Worm (Caenorhabditis elegans) whole organism, young adult: ENCODE results near the gene F58E2.2.

Source experiments
- C06A6.2 ChIP-seq: fragments of 200-800 bp; sonication (Bioruptor generic); conservative IDR thresholded peaks from 2 replicates; pipeline ENCODE4 v1.3.6; 2022; ENCODE audit warnings: missing genetic modification characterization, missing compliant biosample characterization
- C17E4.6 ChIP-seq: fragments of 200-800 bp; sonication (Bioruptor generic); IDR thresholded peaks from 2 replicates; pipeline ENCODE4 v1.3.6; 2022; ENCODE audit warnings: missing genetic modification reagents, missing genetic modification characterization, missing compliant biosample characterization
- F33H1.4 ChIP-seq: fragments of 200-800 bp; sonication (Bioruptor generic); IDR thresholded peaks from 2 replicates; pipeline ENCODE4 v1.3.6; 2022; ENCODE audit warnings: missing genetic modification reagents, missing genetic modification characterization, missing compliant biosample characterization
- F37B4.10 ChIP-seq: fragments of 200-800 bp; sonication (Bioruptor generic); IDR thresholded peaks from 2 replicates; pipeline ENCODE4 v1.3.6; 2022; ENCODE audit warnings: missing genetic modification characterization, missing compliant biosample characterization
- F55B11.4 ChIP-seq: sonication (generic microtip); optimal IDR thresholded peaks from 2 replicates; lab custom pipeline; 2016; ENCODE audit warnings: missing compliant biosample characterization, missing genetic modification characterization, borderline replicate concordance; ENCODE audit not compliant: insufficient read depth
- T26A5.8 ChIP-seq: sonication (generic microtip); optimal IDR thresholded peaks from 2 replicates; lab custom pipeline; 2016; ENCODE audit warnings: missing genetic modification characterization, missing compliant biosample characterization
- Y53G8AR.9 ChIP-seq: fragments of 200-800 bp; sonication (Bioruptor generic); conservative IDR thresholded peaks from 2 replicates; pipeline ENCODE4 v1.3.6; 2022; ENCODE audit warnings: missing genetic modification reagents, missing genetic modification characterization, missing compliant biosample characterization
- Y56A3A.18 ChIP-seq: fragments of 200-800 bp; sonication (Bioruptor generic); IDR thresholded peaks from 2 replicates; pipeline ENCODE4 v1.3.6; 2022; ENCODE audit warnings: missing genetic modification reagents, missing genetic modification characterization, missing compliant biosample characterization
- Y79H2A.3 ChIP-seq: fragments of 200-800 bp; sonication (Bioruptor generic); conservative IDR thresholded peaks from 2 replicates; pipeline ENCODE4 v1.3.6; 2022; ENCODE audit warnings: missing genetic modification reagents, missing genetic modification characterization, missing compliant biosample characterization
- ZK185.1 ChIP-seq: sonication (generic microtip); optimal IDR thresholded peaks from 2 replicates; lab custom pipeline; 2016; ENCODE audit warnings: mild to moderate bottlenecking, missing genetic modification characterization, missing compliant biosample characterization; ENCODE audit not compliant: poor library complexity, severe bottlenecking
- ama-1 ChIP-seq, 3 experiments: fragments of 150-350 bp in 1 of 3; sonication (generic microtip) in 2 of 3; optimal IDR thresholded peaks; 2 replicates each; lab custom pipeline; 2014 to 2018; ENCODE audit warnings: missing biosample characterization in 2 of 3, missing genetic modification characterization in 2 of 3, missing genetic modification reagents in 2 of 3
- aptf-2 ChIP-seq: fragments of 200-800 bp; sonication (Bioruptor generic); conservative IDR thresholded peaks from 2 replicates; pipeline ENCODE4 v1.3.6; 2022; ENCODE audit warnings: missing genetic modification reagents, missing genetic modification characterization, missing compliant biosample characterization
- aptf-3 ChIP-seq: fragments of 200-800 bp; sonication (Bioruptor generic); IDR thresholded peaks from 2 replicates; pipeline ENCODE4 v1.3.6; 2022; ENCODE audit warnings: missing genetic modification characterization, missing compliant biosample characterization
- athp-1 ChIP-seq: sonication (generic microtip); optimal IDR thresholded peaks from 2 replicates; lab custom pipeline; 2017; ENCODE audit warnings: mild to moderate bottlenecking, missing genetic modification characterization, missing compliant biosample characterization
- attf-3 ChIP-seq: fragments of 200-800 bp; sonication (Bioruptor generic); conservative IDR thresholded peaks from 2 replicates; pipeline ENCODE4 v1.3.6; 2022; ENCODE audit warnings: missing genetic modification reagents, missing genetic modification characterization, missing compliant biosample characterization
- bed-1 ChIP-seq: fragments of 200-800 bp; sonication (Bioruptor generic); IDR thresholded peaks from 2 replicates; pipeline ENCODE4 v1.3.6; 2022; ENCODE audit warnings: missing genetic modification reagents, missing genetic modification characterization, missing compliant biosample characterization
- cebp-1 ChIP-seq, 2 experiments: fragments of 200-800 bp in 1 of 2; sonication (Bioruptor generic) in 1 of 2; sonication (generic microtip) in 1 of 2; IDR thresholded peaks in 1 of 2; optimal IDR thresholded peaks in 1 of 2; 2 replicates each; pipeline versions ENCODE4 v1.3.6 to Lab custom; 2017 to 2022; ENCODE audit warnings: missing compliant biosample characterization in 2 of 2, missing genetic modification characterization in 2 of 2, mild to moderate bottlenecking in 1 of 2, missing genetic modification reagents in 1 of 2, moderate library complexity in 1 of 2
- cebp-2 ChIP-seq: fragments of 200-800 bp; sonication (Bioruptor generic); IDR thresholded peaks from 2 replicates; pipeline ENCODE4 v1.3.6; 2022; ENCODE audit warnings: missing genetic modification characterization, missing compliant biosample characterization
- chd-7 ChIP-seq: sonication (generic microtip); optimal IDR thresholded peaks from 2 replicates; lab custom pipeline; 2016; ENCODE audit warnings: mild to moderate bottlenecking, missing genetic modification characterization, moderate library complexity, missing compliant biosample characterization
- dpl-1 ChIP-seq: fragments of 150-350 bp; optimal IDR thresholded peaks from 2 replicates; lab custom pipeline; 2014; ENCODE audit warnings: missing biosample characterization, missing genetic modification reagents, missing genetic modification characterization
- ets-4 ChIP-seq: fragments of 200-800 bp; sonication (Bioruptor generic); optimal IDR thresholded peaks from 2 replicates; lab custom pipeline; 2018; ENCODE audit warnings: mild to moderate bottlenecking, missing genetic modification characterization, missing compliant biosample characterization
- fkh-3 ChIP-seq: sonication (generic microtip); optimal IDR thresholded peaks from 2 replicates; lab custom pipeline; 2016; ENCODE audit warnings: mild to moderate bottlenecking, missing genetic modification characterization, missing compliant biosample characterization
- hlh-12 ChIP-seq: sonication (generic microtip); optimal IDR thresholded peaks from 2 replicates; lab custom pipeline; 2016; ENCODE audit warnings: missing genetic modification characterization, missing compliant biosample characterization
- hmg-20 ChIP-seq: fragments of 200-800 bp; sonication (Bioruptor generic); IDR thresholded peaks from 2 replicates; pipeline ENCODE4 v1.3.6; 2022; ENCODE audit warnings: missing genetic modification reagents, missing genetic modification characterization, missing compliant biosample characterization
- lin-26 ChIP-seq: fragments of 200-800 bp; sonication (Bioruptor generic); IDR thresholded peaks from 2 replicates; pipeline ENCODE4 v1.3.6; 2022; ENCODE audit warnings: missing genetic modification reagents, missing genetic modification characterization, missing compliant biosample characterization
- mel-28 ChIP-seq: sonication (generic microtip); optimal IDR thresholded peaks from 2 replicates; lab custom pipeline; 2016; ENCODE audit warnings: borderline replicate concordance, mild to moderate bottlenecking, missing genetic modification characterization, missing compliant biosample characterization
- pha-4 ChIP-seq: fragments of 150-350 bp; sonication (generic microtip); optimal IDR thresholded peaks from 2 replicates; lab custom pipeline; 2014; ENCODE audit warnings: missing biosample characterization, missing genetic modification reagents, missing genetic modification characterization
- repo-1 ChIP-seq: sonication (generic microtip); optimal IDR thresholded peaks from 2 replicates; lab custom pipeline; 2017; ENCODE audit warnings: mild to moderate bottlenecking, missing genetic modification characterization, missing compliant biosample characterization
- rpc-1 ChIP-seq, 2 experiments: fragments of 150-350 bp in 1 of 2; sonication (generic microtip) in 1 of 2; optimal IDR thresholded peaks; 2 replicates each; lab custom pipeline; 2014 to 2018; ENCODE audit warnings: missing biosample characterization in 1 of 2, missing genetic modification characterization in 1 of 2, missing genetic modification reagents in 1 of 2, missing genotype in 1 of 2
- snpc-1.1 ChIP-seq: sonication (generic microtip); optimal IDR thresholded peaks from 2 replicates; lab custom pipeline; 2017; ENCODE audit warnings: missing genetic modification characterization, mild to moderate bottlenecking, missing compliant biosample characterization, antibody characterized with exemption, moderate library complexity, missing genotype, missing genetic modification reagents; ENCODE audit not compliant: insufficient read depth
- snpc-4 ChIP-seq, 5 experiments: fragments of 150-350 bp in 1 of 5; sonication (generic microtip) in 4 of 5; optimal IDR thresholded peaks; 2 replicates each; lab custom pipeline; 2014 to 2018; ENCODE audit warnings: missing genetic modification characterization in 5 of 5, missing biosample characterization in 3 of 5, antibody characterized with exemption in 2 of 5, mild to moderate bottlenecking in 2 of 5, missing compliant biosample characterization in 2 of 5, missing genotype in 2 of 5, moderate library complexity in 2 of 5, missing genetic modification reagents in 1 of 5
- tbp1 ChIP-seq: fragments of 200-800 bp; sonication (Bioruptor generic); optimal IDR thresholded peaks from 2 replicates; lab custom pipeline; 2018; ENCODE audit warnings: mild to moderate bottlenecking, missing genetic modification characterization, missing compliant biosample characterization
- unc-62 ChIP-seq: fragments of 150-350 bp; optimal IDR thresholded peaks from 2 replicates; lab custom pipeline; 2014; ENCODE audit warnings: missing biosample characterization, missing genetic modification reagents, missing genetic modification characterization
- xnd-1 ChIP-seq: sonication (generic microtip); optimal IDR thresholded peaks from 2 replicates; lab custom pipeline; 2016; ENCODE audit warnings: missing genotype, missing genetic modification reagents, missing genetic modification characterization, missing compliant biosample characterization
- zfh-2 ChIP-seq: fragments of 200-800 bp; sonication (Bioruptor generic); conservative IDR thresholded peaks from 2 replicates; pipeline ENCODE4 v1.3.6; 2022; ENCODE audit warnings: missing genetic modification reagents, missing genetic modification characterization, missing compliant biosample characterization
- zim-3 ChIP-seq: sonication (generic microtip); optimal IDR thresholded peaks from 2 replicates; lab custom pipeline; 2017; ENCODE audit warnings: mild to moderate bottlenecking, missing genetic modification characterization, moderate library complexity, missing compliant biosample characterization
- ztf-18 ChIP-seq: sonication (generic microtip); optimal IDR thresholded peaks from 2 replicates; lab custom pipeline; 2016; ENCODE audit warnings: missing genotype, mild to moderate bottlenecking, missing genetic modification characterization, missing compliant biosample characterization
- ztf-25 ChIP-seq: fragments of 200-800 bp; sonication (Bioruptor generic); IDR thresholded peaks from 2 replicates; pipeline ENCODE4 v1.3.6; 2022; ENCODE audit warnings: missing genetic modification reagents, missing genetic modification characterization, missing compliant biosample characterization
- ztf-3 ChIP-seq: fragments of 200-800 bp; sonication (Bioruptor generic); optimal IDR thresholded peaks from 2 replicates; lab custom pipeline; 2018; ENCODE audit warnings: mild to moderate bottlenecking, missing genetic modification characterization, missing compliant biosample characterization

Gene F58E2.2

DNA sequence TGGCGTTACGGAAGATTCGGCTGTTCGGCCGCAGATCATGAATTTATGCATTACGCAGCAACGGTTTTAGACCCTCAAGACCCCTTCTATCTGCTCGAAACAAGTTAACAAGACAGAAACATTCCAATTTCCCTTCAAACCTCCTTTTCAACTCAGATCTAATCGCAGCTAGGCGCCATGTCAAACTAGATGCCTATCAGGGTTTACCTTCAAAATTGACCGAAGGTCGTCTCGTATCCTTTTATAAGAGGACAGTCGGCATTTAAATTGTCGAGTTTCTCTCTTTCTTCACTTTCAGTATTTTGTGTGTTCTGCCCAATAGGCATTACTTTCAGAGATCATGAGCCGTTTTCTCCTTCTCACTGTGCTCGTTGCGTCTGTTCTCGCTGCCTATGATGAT, 31.8 kb upstream of the F58E2.2 start, which contains the start of gene grd-13:
TSS of gene grd-13 (plus strand) at position 291 of the 400 bp plus-strand sequence.
- TF ChIP-seq chd-7 (tag; lab: Kevin White, UChicago) (no peak), bed-1 (GFP tag; lab: Robert Waterston, UW) (no peak), hmg-20 (no peak), F37B4.10 (GFP tag; lab: Robert Waterston, UW) (no peak), lin-26 (GFP tag; lab: Robert Waterston, UW) (no peak), T26A5.8 (tag; lab: Kevin White, UChicago) (no peak), xnd-1 (tag; lab: Kevin White, UChicago) (no peak), ztf-3 (GFP tag; lab: Kevin White, UChicago) (no peak), hlh-12 (tag; lab: Kevin White, UChicago) (no peak)

DNA sequence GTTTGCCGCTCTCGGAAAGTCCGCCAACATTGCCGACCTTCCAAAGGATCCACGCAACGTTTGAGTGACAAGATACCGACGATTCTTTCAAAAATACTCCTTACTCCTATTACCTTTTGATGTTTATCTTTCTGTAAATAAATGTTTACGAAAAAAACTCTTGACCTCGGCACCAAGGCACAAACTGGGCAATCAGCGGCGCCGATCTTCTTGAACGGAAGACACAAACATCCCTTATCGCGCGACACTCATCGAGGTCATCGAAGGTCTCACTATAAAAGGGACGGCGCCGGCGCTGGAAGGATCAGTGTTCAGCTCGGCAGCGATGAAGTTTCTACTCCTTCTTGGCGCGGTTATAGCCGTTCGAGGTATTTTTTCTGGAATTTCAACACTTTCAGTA, 30.5 kb upstream of the F58E2.2 start, which contains the start of gene grd-3:
TSS of gene grd-3 (plus strand) at position 302 of the 400 bp plus-strand sequence.
- TF ChIP-seq aptf-2 (GFP tag; lab: Robert Waterston, UW), result no peak
- TF ChIP-seq zfh-2 (GFP tag; lab: Robert Waterston, UW), result 0 out of 2 replicates have a peak, but pooled peaks have one; percentile 5
- TF ChIP-seq, all 124 proteins: peak for 1

- no peak for TF ChIP-seq hmg-20
- no peak for TF ChIP-seq ets-4 (GFP tag; lab: Kevin White, UChicago)
- TF ChIP-seq pha-4 (tag; lab: Kevin White, UChicago), result no peak
- no peak for TF ChIP-seq ztf-25
- no peak for TF ChIP-seq unc-62 (GFP tag; lab: Kevin White, UChicago)
- TF ChIP-seq zim-3 (tag; lab: Kevin White, UChicago), result no peak
- no peak for TF ChIP-seq rpc-1 (optimal IDR thresholded peaks at IDR 0.05; lab: Kevin White, UChicago)
- no peak for TF ChIP-seq rpc-1 (tag; optimal IDR thresholded peaks at IDR 0.05; lab: Kevin White, UChicago)
- TF ChIP-seq F33H1.4, result no peak
Measured at ce11 chrIV:3440848-3441247, 29.0 kb upstream of the F58E2.2 start, which contains the start of gene grd-10. TSS of gene grd-10 (plus strand) at chrIV:3441055.

DNA sequence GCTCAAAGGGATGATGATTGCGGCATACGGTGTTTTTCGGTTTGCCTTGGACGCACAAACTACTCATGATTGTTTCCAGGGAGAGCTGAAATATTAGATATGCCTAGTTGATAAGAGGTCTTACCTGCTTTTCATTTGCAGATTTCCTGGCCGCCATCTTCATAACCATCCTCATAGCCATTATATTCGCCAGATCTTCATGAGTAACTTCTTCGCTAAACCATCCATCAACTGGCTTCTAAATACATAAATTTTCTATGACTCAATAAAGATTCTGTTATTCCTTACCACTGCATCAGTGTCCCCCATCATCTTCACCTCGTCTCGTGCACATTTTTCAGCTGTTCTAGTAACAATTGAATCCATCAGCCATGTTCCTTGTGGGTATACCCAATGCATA, 27.3 kb upstream of the F58E2.2 start:
- TF ChIP-seq ztf-3 (GFP tag; lab: Kevin White, UChicago) (no peak), ama-1 (optimal IDR thresholded peaks at IDR 0.05; lab: Kevin White, UChicago) (no peak), ama-1 (GFP tag; optimal IDR thresholded peaks at IDR 0.05; lab: Kevin White, UChicago) (no peak), zim-3 (tag; lab: Kevin White, UChicago) (no peak), athp-1 (tag; lab: Kevin White, UChicago) (no peak), repo-1 (tag; lab: Kevin White, UChicago) (no peak), aptf-3 (GFP tag; lab: Robert Waterston, UW) (no peak), tbp1 (GFP tag; lab: Kevin White, UChicago) (no peak), C17E4.6 (GFP tag; lab: Robert Waterston, UW) (no peak), Y53G8AR.9 (GFP tag; lab: Robert Waterston, UW) (no peak), Y79H2A.3 (GFP tag; lab: Robert Waterston, UW) (no peak), snpc-4 (GFP tag; optimal IDR thresholded peaks at IDR 0.05; lab: Kevin White, UChicago) (no peak), snpc-4 (tag; optimal IDR thresholded peaks at IDR 0.05; lab: Kevin White, UChicago) (no peak), ZK185.1 (tag; lab: Kevin White, UChicago) (no peak)

ce11 chrIV:3444101-3444500, 25.7 kb upstream of the F58E2.2 start, which contains the start of gene F09D12.2:
TSS of gene F09D12.2 (minus strand) at chrIV:3444201.
- no peak for TF ChIP-seq ama-1 (optimal IDR thresholded peaks at IDR 0.05; lab: Kevin White, UChicago)
- no peak for TF ChIP-seq ama-1 (GFP tag; optimal IDR thresholded peaks at IDR 0.05; lab: Kevin White, UChicago)
- TF ChIP-seq ztf-18 (tag; lab: Kevin White, UChicago), result no peak
- TF ChIP-seq Y56A3A.18 (GFP tag; lab: Robert Waterston, UW), result no peak
- TF ChIP-seq cebp-1 (GFP tag; IDR thresholded peaks at IDR 0.05; lab: Robert Waterston, UW), result no peak
- no peak for TF ChIP-seq cebp-1 (tag; optimal IDR thresholded peaks at IDR 0.05; lab: Kevin White, UChicago)
- no peak for TF ChIP-seq fkh-3 (tag; lab: Kevin White, UChicago)
- TF ChIP-seq mel-28 (tag; lab: Kevin White, UChicago), result no peak
- no peak for TF ChIP-seq zfh-2 (GFP tag; lab: Robert Waterston, UW)
- TF ChIP-seq snpc-1.1 (tag; lab: Kevin White, UChicago), result no peak
- no peak for TF ChIP-seq C06A6.2 (GFP tag; lab: Robert Waterston, UW)
- TF ChIP-seq cebp-2, result no peak
- TF ChIP-seq rpc-1 (optimal IDR thresholded peaks at IDR 0.05; lab: Kevin White, UChicago), result no peak
- TF ChIP-seq rpc-1 (tag; optimal IDR thresholded peaks at IDR 0.05; lab: Kevin White, UChicago), result no peak
- TF ChIP-seq F55B11.4, result no peak
- no peak for TF ChIP-seq tbp1 (GFP tag; lab: Kevin White, UChicago)
- TF ChIP-seq attf-3 (GFP tag; lab: Robert Waterston, UW), result no peak
- TF ChIP-seq dpl-1 (GFP tag; lab: Kevin White, UChicago), result no peak
